Worm (Caenorhabditis elegans): Measurements from ENCODE around the gene pqn-42.

ce11 chrII:2504431-2504928 is 45.7 kb upstream of the pqn-42 start, which contains the start of gene gbas-1:
- TF ChIP-seq F52B5.7 (tag; optimal IDR thresholded peaks at IDR 0.05) (no peak), hrde-1 (tag; optimal IDR thresholded peaks at IDR 0.05; ENCODE audit: borderline replicate concordance) (no peak), sea-2 (GFP tag; IDR thresholded peaks at IDR 0.05) (no peak), F33H1.4 (GFP tag; IDR thresholded peaks at IDR 0.05) (no peak), F49E8.2 (tag; optimal IDR thresholded peaks at IDR 0.05; ENCODE audit: insufficient read depth) (no peak), unc-62 (GFP tag; optimal IDR thresholded peaks at IDR 0.05) (no peak), lin-26 (GFP tag; IDR thresholded peaks at IDR 0.05) (no peak)

Measured in whole organism, young adult.